Worm (Caenorhabditis elegans): Measurements from ENCODE around the gene C16H3.3.
A peak's percentile ranks its signal among the peaks of the same experiment; 100 is the strongest.
"Not testable (repeated sequence)": the region's sequence is repeated elsewhere in the genome, so short reads cannot be mapped to it uniquely, and the experiment has no call there.

Gene C16H3.3

ce11 chrX:17609948-17610347 lies at the start of gene C16H3.3:
TSS of gene C16H3.3 (minus strand) at chrX:17610048.
- TF ChIP-seq blmp-1 (tag; optimal IDR thresholded peaks at IDR 0.05; ENCODE audit: insufficient read depth): no peak
- TF ChIP-seq ceh-82 (tag; optimal IDR thresholded peaks at IDR 0.05): no peak
- TF ChIP-seq ztf-11 (tag; optimal IDR thresholded peaks at IDR 0.05): no peak
- TF ChIP-seq fos-1 (tag; optimal IDR thresholded peaks at IDR 0.05): no peak
- no peak for TF ChIP-seq unc-39 (tag; optimal IDR thresholded peaks at IDR 0.05)
- no peak for TF ChIP-seq lsy-2 (tag; optimal IDR thresholded peaks at IDR 0.05)
- no peak for TF ChIP-seq mdl-1 (tag; optimal IDR thresholded peaks at IDR 0.05)
- TF ChIP-seq peb-1 (tag; optimal IDR thresholded peaks at IDR 0.05): no peak
- TF ChIP-seq nhr-11 (tag; optimal IDR thresholded peaks at IDR 0.05): no peak
- no peak for TF ChIP-seq ztf-1 (GFP tag; conservative IDR thresholded peaks at IDR 0.05)
- no peak for TF ChIP-seq skn-1 (tag; optimal IDR thresholded peaks at IDR 0.05)
- no peak for TF ChIP-seq mab-5 (tag; optimal IDR thresholded peaks at IDR 0.05)
- no peak for TF ChIP-seq nhr-237 (tag; optimal IDR thresholded peaks at IDR 0.05)
- TF ChIP-seq aly-2 (tag; optimal IDR thresholded peaks at IDR 0.05): no peak
- TF ChIP-seq nhr-6 (tag; optimal IDR thresholded peaks at IDR 0.05): no peak
- TF ChIP-seq nhr-77 (tag; optimal IDR thresholded peaks at IDR 0.05): no peak
- no peak for TF ChIP-seq lin-13 (GFP tag; optimal IDR thresholded peaks at IDR 0.05)
- TF ChIP-seq nhr-21 (tag; optimal IDR thresholded peaks at IDR 0.05): no peak
- TF ChIP-seq elt-1 (tag; optimal IDR thresholded peaks at IDR 0.05): no peak
- TF ChIP-seq Y55F3AM.14 (GFP tag; optimal IDR thresholded peaks at IDR 0.05): no peak

- TF ChIP-seq nhr-25 (tag; optimal IDR thresholded peaks at IDR 0.05); unc-55 (GFP tag; optimal IDR thresholded peaks at IDR 0.05); lin-39 (tag; optimal IDR thresholded peaks at IDR 0.05): not testable (repeated sequence)
Measured at ce11 chrX:17649380-17649779, 39.5 kb upstream of the C16H3.3 start, which contains the start of gene tmem-218. TSS of gene tmem-218 (plus strand) at chrX:17649680.

- TF ChIP-seq sma-3 (GFP tag; optimal IDR thresholded peaks at IDR 0.05) (peak; percentile 22), ztf-4 (tag; optimal IDR thresholded peaks at IDR 0.05) (no peak), sma-9 (GFP tag; optimal IDR thresholded peaks at IDR 0.05) (peak; percentile 9), sma-9 (tag; optimal IDR thresholded peaks at IDR 0.05) (no peak)
Measured at ce11 chrX:17643812-17644211, 34.0 kb upstream of the C16H3.3 start.

ce11 chrX:17642832-17643231 lies 33.0 kb upstream of the C16H3.3 start:
- TF ChIP-seq ZK546.5 (tag; optimal IDR thresholded peaks at IDR 0.05) (no peak), alr-1 (tag; optimal IDR thresholded peaks at IDR 0.05) (no peak), ztf-1 (GFP tag; conservative IDR thresholded peaks at IDR 0.05) (no peak), nhr-10 (tag; optimal IDR thresholded peaks at IDR 0.05) (no peak), nhr-21 (tag; optimal IDR thresholded peaks at IDR 0.05) (no peak), F13H6.1 (tag; optimal IDR thresholded peaks at IDR 0.05) (no peak), mbf-1 (tag; optimal IDR thresholded peaks at IDR 0.05) (no peak), Y55F3AM.14 (GFP tag; optimal IDR thresholded peaks at IDR 0.05) (no peak), mab-5 (tag; optimal IDR thresholded peaks at IDR 0.05) (no peak), skn-1 (tag; optimal IDR thresholded peaks at IDR 0.05) (no peak), nhr-6 (tag; optimal IDR thresholded peaks at IDR 0.05) (no peak), ama-1 (optimal IDR thresholded peaks at IDR 0.05) (no peak), sma-9 (GFP tag; optimal IDR thresholded peaks at IDR 0.05) (no peak), sma-9 (tag; optimal IDR thresholded peaks at IDR 0.05) (no peak), gmeb-1 (tag; optimal IDR thresholded peaks at IDR 0.05) (no peak), lsy-2 (tag; optimal IDR thresholded peaks at IDR 0.05) (no peak), nhr-12 (tag; optimal IDR thresholded peaks at IDR 0.05) (no peak), unc-62 (GFP tag; optimal IDR thresholded peaks at IDR 0.05) (no peak), R02D3.7 (tag; optimal IDR thresholded peaks at IDR 0.05) (no peak), mdl-1 (tag; optimal IDR thresholded peaks at IDR 0.05) (no peak)

ce11 chrX:17640790-17641189 lies 30.9 kb upstream of the C16H3.3 start, which contains the start of gene H18N23.2:
TSS of gene H18N23.2 (minus strand) at chrX:17640871.
- no peak for TF ChIP-seq nhr-77 (tag; optimal IDR thresholded peaks at IDR 0.05)
- peak; percentile 69 for TF ChIP-seq egl-27 (tag; optimal IDR thresholded peaks at IDR 0.05)
- no peak for TF ChIP-seq gmeb-1 (tag; optimal IDR thresholded peaks at IDR 0.05)
- TF ChIP-seq nhr-21 (tag; optimal IDR thresholded peaks at IDR 0.05): peak; percentile 95
- TF ChIP-seq nhr-129 (tag; optimal IDR thresholded peaks at IDR 0.05): peak; percentile 69
- peak; percentile 69 for TF ChIP-seq fos-1 (tag; optimal IDR thresholded peaks at IDR 0.05)
- peak in 1 of 2 experiments; percentile 51 for TF ChIP-seq lsy-2 (tag; optimal IDR thresholded peaks at IDR 0.05)
- peak; percentile 9 to 90 for TF ChIP-seq mdl-1 (tag; optimal IDR thresholded peaks at IDR 0.05)
- peak; percentile 86 for TF ChIP-seq F13H6.1 (tag; optimal IDR thresholded peaks at IDR 0.05)
- TF ChIP-seq elt-1 (tag; optimal IDR thresholded peaks at IDR 0.05): no peak
- peak; percentile 79 for TF ChIP-seq blmp-1 (tag; optimal IDR thresholded peaks at IDR 0.05; ENCODE audit: insufficient read depth)
- peak; percentile 98 for TF ChIP-seq sma-9 (GFP tag; optimal IDR thresholded peaks at IDR 0.05)
- TF ChIP-seq sma-9 (tag; optimal IDR thresholded peaks at IDR 0.05): no peak
- no peak for TF ChIP-seq peb-1 (tag; optimal IDR thresholded peaks at IDR 0.05)
- peak; percentile 75 for TF ChIP-seq sma-3 (GFP tag; optimal IDR thresholded peaks at IDR 0.05)
- TF ChIP-seq lin-13 (GFP tag; optimal IDR thresholded peaks at IDR 0.05): no peak
- TF ChIP-seq sem-4 (tag; optimal IDR thresholded peaks at IDR 0.05): peak; percentile 44
- no peak for TF ChIP-seq nhr-23 (tag; optimal IDR thresholded peaks at IDR 0.05)
- TF ChIP-seq C34F6.9 (tag; optimal IDR thresholded peaks at IDR 0.05): peak; percentile 44
- peak; percentile 82 for TF ChIP-seq crh-2 (tag; optimal IDR thresholded peaks at IDR 0.05)
- TF ChIP-seq unc-39 (tag; optimal IDR thresholded peaks at IDR 0.05): no peak
- peak; percentile 83 for TF ChIP-seq nhr-25 (tag; optimal IDR thresholded peaks at IDR 0.05)
